Worm (Caenorhabditis elegans) whole organism, L1 larva: ENCODE measurements around the gene F38H4.3.
A peak's percentile ranks its signal among the peaks of the same experiment; 100 is the strongest.

Source experiments
- C16A3.4 ChIP-seq: fragments of 150-350 bp; optimal IDR thresholded peaks from 2 replicates; lab custom pipeline; 2014; ENCODE audit warnings: missing biosample characterization, missing genetic modification characterization
- F16B12.6 ChIP-seq: fragments of 150-350 bp; optimal IDR thresholded peaks from 2 replicates; lab custom pipeline; 2014; ENCODE audit warnings: missing biosample characterization, missing genetic modification characterization
- Y116A8C.19 ChIP-seq: sonication (generic microtip); optimal IDR thresholded peaks from 2 replicates; lab custom pipeline; 2016; ENCODE audit warnings: missing compliant biosample characterization, missing genetic modification characterization, borderline replicate concordance
- aly-2 ChIP-seq: fragments of 150-350 bp; optimal IDR thresholded peaks from 2 replicates; lab custom pipeline; 2014; ENCODE audit warnings: missing biosample characterization, missing genetic modification characterization
- ama-1 ChIP-seq: fragments of 150-350 bp; optimal IDR thresholded peaks from 2 replicates; lab custom pipeline; 2014
- ceh-82 ChIP-seq, 3 experiments: fragments of 150-350 bp in 1 of 3; sonication (generic microtip) in 2 of 3; optimal IDR thresholded peaks; 2 replicates each; lab custom pipeline; 2014 to 2017; ENCODE audit warnings: missing biosample characterization in 3 of 3, missing genetic modification characterization in 3 of 3
- ceh-88 ChIP-seq: fragments of 200-800 bp; sonication (Bioruptor generic); IDR thresholded peaks from 2 replicates; pipeline ENCODE4 v1.3.6; 2022; ENCODE audit warnings: missing genetic modification characterization, missing compliant biosample characterization
- ces-1 ChIP-seq: fragments of 150-350 bp; optimal IDR thresholded peaks from 2 replicates; lab custom pipeline; 2014; ENCODE audit warnings: missing biosample characterization, missing genetic modification reagents, missing genetic modification characterization
- dpl-1 ChIP-seq, 3 experiments: fragments of 150-350 bp in 2 of 3; sonication (generic microtip) in 1 of 3; optimal IDR thresholded peaks; 2 replicates each; lab custom pipeline; 2014 to 2017; ENCODE audit warnings: missing biosample characterization in 3 of 3, missing genetic modification characterization in 3 of 3, missing genetic modification reagents in 3 of 3
- dsc-1 ChIP-seq: sonication (generic microtip); optimal IDR thresholded peaks from 2 replicates; lab custom pipeline; 2016; ENCODE audit warnings: mild to moderate bottlenecking, missing genetic modification characterization, missing compliant biosample characterization
- efl-1 ChIP-seq, 4 experiments: fragments of 150-350 bp; optimal IDR thresholded peaks in 3 of 4; peaks in 1 of 4; 1 replicate in 1 of 4; 2 replicates in 3 of 4; lab custom pipeline; 2014; ENCODE audit warnings: missing biosample characterization in 2 of 4, missing genetic modification characterization in 2 of 4, missing genetic modification reagents in 2 of 4
- egl-13 ChIP-seq: sonication (generic microtip); optimal IDR thresholded peaks from 2 replicates; lab custom pipeline; 2016; ENCODE audit warnings: missing genotype, missing genetic modification reagents, missing genetic modification characterization, missing compliant biosample characterization
- elt-2 ChIP-seq: sonication (generic microtip); optimal IDR thresholded peaks from 2 replicates; lab custom pipeline; 2016; ENCODE audit warnings: missing genetic modification characterization, mild to moderate bottlenecking, inconsistent platforms, missing compliant biosample characterization, missing genetic modification reagents
- elt-3 ChIP-seq, 6 experiments: fragments of 150-350 bp in 1 of 6; sonication (generic microtip); optimal IDR thresholded peaks; 2 replicates each; lab custom pipeline; 2017 to 2018; ENCODE audit warnings: missing biosample characterization in 6 of 6, missing genetic modification characterization in 6 of 6, inconsistent platforms in 1 of 6
- ets-5 ChIP-seq: fragments of 200-800 bp; sonication (Bioruptor generic); IDR thresholded peaks from 2 replicates; pipeline ENCODE4 v1.3.6; 2022; ENCODE audit warnings: missing genetic modification characterization, missing compliant biosample characterization
- fkh-8 ChIP-seq: sonication (generic microtip); optimal IDR thresholded peaks from 2 replicates; lab custom pipeline; 2016; ENCODE audit warnings: mild to moderate bottlenecking, missing genetic modification characterization, missing compliant biosample characterization
- grh-1 ChIP-seq: fragments of 200-800 bp; sonication (Bioruptor generic); IDR thresholded peaks from 2 replicates; pipeline ENCODE4 v1.3.6; 2022; ENCODE audit warnings: missing genetic modification reagents, missing genetic modification characterization, missing compliant biosample characterization
- irx-1 ChIP-seq: sonication (generic microtip); optimal IDR thresholded peaks from 2 replicates; lab custom pipeline; 2016; ENCODE audit warnings: missing genetic modification characterization, missing compliant biosample characterization
- isw-1 ChIP-seq: fragments of 200-800 bp; sonication (Bioruptor generic); IDR thresholded peaks from 2 replicates; pipeline ENCODE4 v1.3.6; 2022; ENCODE audit warnings: missing genetic modification characterization, missing compliant biosample characterization
- jun-1 ChIP-seq: fragments of 150-350 bp; optimal IDR thresholded peaks from 2 replicates; lab custom pipeline; 2014; ENCODE audit warnings: missing biosample characterization, missing genetic modification reagents, missing genetic modification characterization
- lin-14 ChIP-seq: fragments of 200-800 bp; sonication (Bioruptor generic); optimal IDR thresholded peaks from 2 replicates; lab custom pipeline; 2018; ENCODE audit warnings: mild to moderate bottlenecking, missing genetic modification characterization, moderate library complexity, missing compliant biosample characterization
- lin-15B ChIP-seq: fragments of 150-350 bp; sonication (generic microtip); optimal IDR thresholded peaks from 3 replicates; lab custom pipeline; 2014; ENCODE audit warnings: missing biosample characterization, missing genetic modification characterization
- lin-35 ChIP-seq, 2 experiments: fragments of 150-350 bp; optimal IDR thresholded peaks; 2 replicates each; lab custom pipeline; 2014; ENCODE audit warnings: missing biosample characterization in 2 of 2, missing genetic modification characterization in 2 of 2, missing genetic modification reagents in 2 of 2
- lsy-2 ChIP-seq, 2 experiments: fragments of 150-350 bp; optimal IDR thresholded peaks; 2 replicates each; lab custom pipeline; 2014; ENCODE audit warnings: missing biosample characterization in 2 of 2, missing genetic modification characterization in 2 of 2
- nhr-12 ChIP-seq: sonication (generic microtip); optimal IDR thresholded peaks from 2 replicates; lab custom pipeline; 2017; ENCODE audit warnings: missing biosample characterization, missing genetic modification characterization
- nhr-20 ChIP-seq: sonication (generic microtip); optimal IDR thresholded peaks from 2 replicates; lab custom pipeline; 2016; ENCODE audit warnings: mild to moderate bottlenecking, missing genetic modification characterization, missing compliant biosample characterization
- nhr-237 ChIP-seq: fragments of 150-350 bp; optimal IDR thresholded peaks from 2 replicates; lab custom pipeline; 2014; ENCODE audit warnings: missing biosample characterization, missing genetic modification characterization
- nhr-47 ChIP-seq: sonication (generic microtip); optimal IDR thresholded peaks from 2 replicates; lab custom pipeline; 2016; ENCODE audit warnings: mild to moderate bottlenecking, missing genetic modification characterization, moderate library complexity, missing compliant biosample characterization
- nhr-71 ChIP-seq: sonication (generic microtip); optimal IDR thresholded peaks from 2 replicates; lab custom pipeline; 2016; ENCODE audit warnings: mild to moderate bottlenecking, missing genetic modification characterization, moderate library complexity, missing compliant biosample characterization
- nhr-76 ChIP-seq: sonication (generic microtip); optimal IDR thresholded peaks from 2 replicates; lab custom pipeline; 2017; ENCODE audit warnings: missing biosample characterization, missing genetic modification characterization
- nhr-77 ChIP-seq: fragments of 150-350 bp; optimal IDR thresholded peaks from 2 replicates; lab custom pipeline; 2014; ENCODE audit warnings: missing biosample characterization, missing genetic modification characterization
- nhr-90 ChIP-seq: sonication (generic microtip); optimal IDR thresholded peaks from 2 replicates; lab custom pipeline; 2016; ENCODE audit warnings: mild to moderate bottlenecking, missing genetic modification characterization, missing compliant biosample characterization; ENCODE audit not compliant: poor library complexity
- pag-3 ChIP-seq: sonication (generic microtip); optimal IDR thresholded peaks from 2 replicates; lab custom pipeline; 2017; ENCODE audit warnings: missing genetic modification characterization, mild to moderate bottlenecking, missing compliant biosample characterization, antibody characterized with exemption, borderline replicate concordance; ENCODE audit not compliant: insufficient read depth
- pqm-1 ChIP-seq: sonication (generic microtip); optimal IDR thresholded peaks from 3 replicates; lab custom pipeline; 2017; ENCODE audit warnings: missing biosample characterization, missing genetic modification characterization
- rnt-1 ChIP-seq: sonication (generic microtip); optimal IDR thresholded peaks from 2 replicates; lab custom pipeline; 2016; ENCODE audit warnings: mild to moderate bottlenecking, missing genetic modification characterization, moderate library complexity, missing compliant biosample characterization
- snu-23 ChIP-seq: sonication (generic microtip); optimal IDR thresholded peaks from 2 replicates; lab custom pipeline; 2016; ENCODE audit warnings: missing genetic modification characterization, missing compliant biosample characterization
- sptf-1 ChIP-seq: fragments of 150-350 bp; optimal IDR thresholded peaks from 2 replicates; lab custom pipeline; 2014; ENCODE audit warnings: missing biosample characterization, missing genetic modification characterization
- swsn-7 ChIP-seq: sonication (generic microtip); optimal IDR thresholded peaks from 2 replicates; lab custom pipeline; 2016; ENCODE audit warnings: missing genetic modification characterization, missing compliant biosample characterization
- tbx-2 ChIP-seq: sonication (generic microtip); optimal IDR thresholded peaks from 2 replicates; lab custom pipeline; 2016; ENCODE audit warnings: missing genetic modification characterization, missing compliant biosample characterization
- unc-130 ChIP-seq: fragments of 150-350 bp; optimal IDR thresholded peaks from 2 replicates; lab custom pipeline; 2017; ENCODE audit warnings: missing biosample characterization, missing genetic modification characterization, inconsistent platforms
- unc-62 ChIP-seq: fragments of 150-350 bp; optimal IDR thresholded peaks from 2 replicates; lab custom pipeline; 2014; ENCODE audit warnings: missing biosample characterization, missing genetic modification reagents, missing genetic modification characterization
- unc-86 ChIP-seq: sonication (generic microtip); optimal IDR thresholded peaks from 2 replicates; lab custom pipeline; 2016; ENCODE audit warnings: missing genetic modification characterization, missing compliant biosample characterization
- xbp-1 ChIP-seq: sonication (generic microtip); optimal IDR thresholded peaks from 2 replicates; lab custom pipeline; 2016; ENCODE audit warnings: missing genetic modification characterization, missing compliant biosample characterization
- zag-1 ChIP-seq: fragments of 150-350 bp; optimal IDR thresholded peaks from 2 replicates; lab custom pipeline; 2014; ENCODE audit warnings: missing biosample characterization, missing genetic modification characterization
- zip-4 ChIP-seq: fragments of 200-800 bp; sonication (Bioruptor generic); optimal IDR thresholded peaks from 2 replicates; lab custom pipeline; 2018; ENCODE audit warnings: mild to moderate bottlenecking, missing genetic modification characterization, moderate library complexity, missing compliant biosample characterization

F38H4.3 gene

ce11 chrIV:11838657-11839056 lies 3.6 kb upstream of the F38H4.3 start, which contains the start of gene fbxb-3 (continued):
- TF ChIP-seq elt-3 (tag; optimal IDR thresholded peaks at IDR 0.05; lab: Kevin White, UChicago) (no peak), fkh-8 (tag; lab: Kevin White, UChicago) (no peak)

ce11 chrIV:11847771-11848312 lies 5.6 kb downstream of the F38H4.3 start, which contains the start of the genes F38H4.6 and F38H4.4:
Gene F38H4.6, minus strand, starts transcription at chrIV:11847871.
Gene F38H4.4, plus strand, starts transcription at chrIV:11848262.
- TF ChIP-seq nhr-47 (no peak), nhr-12 (tag; lab: Kevin White, UChicago) (no peak), nhr-76 (tag; lab: Kevin White, UChicago) (no peak), zag-1 (no peak)

ce11 chrIV:11851882-11852281 lies 9.7 kb downstream of the F38H4.3 start, which contains the start of gene F38H4.5:
Gene F38H4.5, plus strand, starts transcription at chrIV:11852182.
- TF ChIP-seq grh-1 (GFP tag; lab: Robert Waterston, UW) (no peak), ceh-82 (tag; optimal IDR thresholded peaks at IDR 0.05; lab: Kevin White, UChicago) (no peak), unc-130 (tag; lab: Kevin White, UChicago) (no peak), ets-5 (GFP tag; lab: Robert Waterston, UW) (no peak), ceh-88 (GFP tag; lab: Robert Waterston, UW) (no peak), aly-2 (tag; lab: Kevin White, UChicago) (no peak), pag-3 (tag; lab: Kevin White, UChicago) (no peak), isw-1 (GFP tag; lab: Robert Waterston, UW) (no peak)

ce11 chrIV:11854777-11855176 lies 12.6 kb downstream of the F38H4.3 start, which contains the start of gene tag-30:
Gene tag-30, minus strand, starts transcription at chrIV:11855159.
- TF ChIP-seq C16A3.4 = peak; percentile 67
- no peak for TF ChIP-seq elt-3 (tag; optimal IDR thresholded peaks at IDR 0.05; lab: Kevin White, UChicago)
- TF ChIP-seq nhr-71 (tag; lab: Kevin White, UChicago) = peak; percentile 67
- peak; percentile 43 for TF ChIP-seq xbp-1 (tag; lab: Kevin White, UChicago)
- TF ChIP-seq nhr-90 (tag; lab: Kevin White, UChicago) = peak; percentile 31
- TF ChIP-seq ceh-82 (tag; optimal IDR thresholded peaks at IDR 0.05; lab: Kevin White, UChicago) = peak in 1 of 3 experiments; percentile 26
- TF ChIP-seq lsy-2 (tag; optimal IDR thresholded peaks at IDR 0.05; lab: Kevin White, UChicago) = peak in 1 of 2 experiments; percentile 70
- TF ChIP-seq ets-5 (GFP tag; lab: Robert Waterston, UW) = no peak
- TF ChIP-seq nhr-237 (tag; lab: Kevin White, UChicago) = no peak
- no peak for TF ChIP-seq Y116A8C.19 (tag; lab: Kevin White, UChicago)
- TF ChIP-seq swsn-7 (tag; lab: Kevin White, UChicago) = peak; percentile 35
- TF ChIP-seq zip-4 (GFP tag; lab: Kevin White, UChicago) = no peak
- no peak for TF ChIP-seq ces-1 (GFP tag; lab: Kevin White, UChicago)
- peak; percentile 19 for TF ChIP-seq irx-1 (tag; lab: Kevin White, UChicago)
- peak; percentile 13 for TF ChIP-seq F16B12.6 (tag; lab: Kevin White, UChicago)
- peak; percentile 53 to 77 for TF ChIP-seq lin-35 (GFP tag; optimal IDR thresholded peaks at IDR 0.05; lab: Kevin White, UChicago)
- TF ChIP-seq dsc-1 (tag; lab: Kevin White, UChicago) = peak; percentile 35
- peak; percentile 81 for TF ChIP-seq lin-14
- TF ChIP-seq unc-62 (GFP tag; lab: Kevin White, UChicago) = no peak
- TF ChIP-seq snu-23 (GFP tag; lab: Kevin White, UChicago) = no peak
- peak; percentile 31 for TF ChIP-seq nhr-77
- peak; percentile 46 for TF ChIP-seq nhr-20 (tag; lab: Kevin White, UChicago)
- TF ChIP-seq efl-1 (optimal IDR thresholded peaks at IDR 0.05; lab: Kevin White, UChicago) = peak; percentile 54 to 61
- peak; percentile 57 to 87 for TF ChIP-seq efl-1 (GFP tag; optimal IDR thresholded peaks at IDR 0.05 in 1 of 2; lab: Kevin White, UChicago)
- peak; percentile 54 for TF ChIP-seq ama-1 (lab: Kevin White, UChicago)
- TF ChIP-seq jun-1 = no peak
- peak; percentile 37 for TF ChIP-seq tbx-2 (tag; lab: Kevin White, UChicago)
- TF ChIP-seq nhr-12 (tag; lab: Kevin White, UChicago) = no peak
- no peak for TF ChIP-seq pqm-1 (tag; lab: Kevin White, UChicago)
- no peak for TF ChIP-seq elt-2 (tag; lab: Kevin White, UChicago)
- peak; percentile 17 to 69 (median 49) for TF ChIP-seq dpl-1 (GFP tag; optimal IDR thresholded peaks at IDR 0.05; lab: Kevin White, UChicago)
- TF ChIP-seq unc-86 (tag; lab: Kevin White, UChicago) = no peak
- no peak for TF ChIP-seq sptf-1 (tag; lab: Kevin White, UChicago)
- TF ChIP-seq unc-130 (tag; lab: Kevin White, UChicago) = peak; percentile 32
- peak; percentile 39 for TF ChIP-seq lin-15B
- TF ChIP-seq egl-13 = no peak
- peak; percentile 40 for TF ChIP-seq rnt-1
- no peak for TF ChIP-seq ceh-88 (GFP tag; lab: Robert Waterston, UW)
